Worm (Caenorhabditis elegans): ENCODE results near the gene vps-32.1.
A peak's percentile ranks its signal among the peaks of the same experiment; 100 is the strongest.
"Not testable (repeated sequence)": the region's sequence is repeated elsewhere in the genome, so short reads cannot be mapped to it uniquely, and the experiment has no call there.

Gene vps-32.1

DNA sequence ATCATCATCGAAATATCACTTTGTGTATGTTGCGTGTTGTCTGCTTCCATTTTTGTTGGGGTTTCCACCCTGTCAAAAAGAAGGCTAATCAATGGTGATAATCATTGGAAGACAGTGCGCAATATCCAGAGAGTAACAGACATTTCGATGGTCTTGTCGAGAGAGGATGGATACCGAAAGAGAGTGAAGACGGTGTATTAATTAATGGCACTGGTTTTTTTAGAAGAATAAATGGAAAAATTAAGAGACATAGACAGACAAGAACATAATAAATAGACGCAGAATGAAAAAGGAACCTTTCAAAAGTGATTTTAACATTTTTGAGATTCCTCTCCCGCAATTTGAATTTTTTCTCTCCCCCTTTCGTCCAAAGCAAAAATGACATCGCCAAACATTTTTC is 29.5 kb downstream of the vps-32.1 start:
- TF ChIP-seq ceh-91 (GFP tag; IDR thresholded peaks at IDR 0.05) (no peak), rec-8 (tag; optimal IDR thresholded peaks at IDR 0.05) (no peak), hmg-1.2 (GFP tag; IDR thresholded peaks at IDR 0.05) (peak; percentile 60; the same call in 1 of the 2 replicates), ZK185.1 (tag; optimal IDR thresholded peaks at IDR 0.05; ENCODE audit: poor library complexity, severe bottlenecking) (no peak), let-607 (tag; optimal IDR thresholded peaks at IDR 0.05) (no peak), hlh-12 (tag; optimal IDR thresholded peaks at IDR 0.05) (no peak)

DNA sequence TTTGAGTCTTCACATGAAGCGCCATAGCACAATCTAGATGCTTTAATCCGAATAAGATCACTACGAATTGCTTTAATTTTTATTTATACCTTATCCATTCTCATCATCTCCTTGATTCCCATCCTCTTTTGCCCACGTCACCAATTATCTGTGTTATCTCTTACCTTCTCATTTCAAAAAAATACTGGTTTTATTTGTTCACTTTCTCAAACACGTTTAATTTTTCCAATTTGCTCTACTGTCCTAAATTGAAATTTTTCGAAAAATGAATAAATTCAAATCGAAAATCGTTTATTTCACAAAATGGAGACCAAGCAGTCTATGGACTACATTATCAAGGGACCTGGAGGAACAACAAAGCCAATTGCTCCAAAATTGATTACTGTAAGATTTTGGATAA is 32.4 kb downstream of the vps-32.1 start, which contains the start of gene F54H5.3:
TSS of gene F54H5.3 (plus strand) at position 301 of the 400 bp plus-strand sequence.
- TF ChIP-seq snpc-1.3 (tag; optimal IDR thresholded peaks at IDR 0.05; ENCODE audit: insufficient read depth) = no peak
- TF ChIP-seq ceh-58 (GFP tag; IDR thresholded peaks at IDR 0.05) = no peak
- no peak for TF ChIP-seq Y53G8AR.9 (GFP tag; conservative IDR thresholded peaks at IDR 0.05)
- TF ChIP-seq lag-1 (GFP tag; IDR thresholded peaks at IDR 0.05) = no peak
- no peak for TF ChIP-seq ama-1 (optimal IDR thresholded peaks at IDR 0.05)
- no peak for TF ChIP-seq ama-1 (GFP tag; optimal IDR thresholded peaks at IDR 0.05)
- TF ChIP-seq ztf-28 (GFP tag; IDR thresholded peaks at IDR 0.05) = no peak
- TF ChIP-seq ztf-22 (GFP tag; optimal IDR thresholded peaks at IDR 0.05) = no peak

DNA sequence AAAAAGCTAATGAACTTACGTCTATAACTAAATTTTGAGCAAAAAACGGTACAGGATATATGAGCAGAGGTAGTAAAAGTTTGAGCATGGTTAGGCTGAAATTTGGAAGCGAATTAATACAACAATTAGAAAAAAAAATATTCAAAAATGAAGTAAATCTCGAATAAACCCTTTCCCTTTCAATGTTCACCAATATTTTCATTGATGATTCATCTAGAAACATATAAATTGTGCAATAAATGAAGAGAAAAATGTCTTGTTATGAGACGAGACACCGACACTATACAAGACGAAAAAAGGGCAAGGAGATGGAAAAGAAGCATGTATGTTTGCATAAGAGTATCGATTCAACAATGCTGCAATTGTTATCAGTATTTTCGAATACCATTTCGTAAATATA is 35.8 kb downstream of the vps-32.1 start, which contains the start of gene F54H5.14:
TSS of gene F54H5.14 (minus strand) at position 101 of the 400 bp plus-strand sequence.
- TF ChIP-seq him-1 (tag; optimal IDR thresholded peaks at IDR 0.05) (no peak), nhr-80 (tag; optimal IDR thresholded peaks at IDR 0.05) (peak; percentile 0)

DNA sequence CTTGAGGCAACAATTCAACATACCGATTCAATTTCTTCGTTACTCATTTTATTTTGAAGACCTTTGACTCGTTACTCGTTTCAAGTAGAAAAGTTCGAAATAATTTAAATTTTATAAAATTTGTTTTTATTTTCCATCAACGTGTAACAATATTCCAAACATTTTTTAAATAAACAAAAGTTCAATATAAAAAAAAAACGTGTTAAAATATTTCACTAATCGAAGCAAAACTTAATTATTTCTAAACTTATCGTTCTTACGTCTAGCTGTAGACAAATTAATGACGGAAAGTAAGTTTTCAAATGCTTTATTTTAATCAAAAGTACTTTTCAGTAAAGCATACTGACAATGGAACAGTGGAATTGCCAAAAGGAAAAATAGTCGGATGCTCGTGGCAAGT is 37.7 kb downstream of the vps-32.1 start, which contains the start of the genes F54H5.5 and F54H5.2:
TSS of gene F54H5.5 (minus strand) at position 101 of the 400 bp plus-strand sequence.
TSS of gene F54H5.2 (plus strand) at position 303 of the 400 bp plus-strand sequence.
- TF ChIP-seq ztf-3 (GFP tag; optimal IDR thresholded peaks at IDR 0.05); ets-4 (GFP tag; optimal IDR thresholded peaks at IDR 0.05); B0019.2 (GFP tag; conservative IDR thresholded peaks at IDR 0.05): not testable (repeated sequence)

DNA sequence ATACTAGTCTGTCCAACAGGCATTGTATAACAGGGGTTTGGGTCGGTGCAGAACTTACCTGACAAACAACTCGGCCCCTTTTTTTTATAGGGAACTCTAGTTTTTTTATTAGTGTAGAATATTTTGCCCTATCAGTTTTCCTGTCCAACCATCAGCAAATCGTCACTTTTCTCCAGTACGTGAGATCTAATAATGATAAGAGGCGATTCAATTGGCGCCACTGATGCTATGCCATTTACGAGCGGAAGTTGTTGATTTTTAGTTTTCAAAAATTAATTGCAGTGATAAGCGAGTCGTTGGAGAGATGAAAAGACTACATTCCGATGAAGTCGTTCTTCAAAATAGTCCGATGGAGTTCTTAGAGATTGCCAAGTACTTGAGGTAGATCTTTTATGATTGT is 38.9 kb downstream of the vps-32.1 start:
- TF ChIP-seq nhr-80 (tag; optimal IDR thresholded peaks at IDR 0.05) (peak; percentile 28), F22D6.2 (tag; optimal IDR thresholded peaks at IDR 0.05) (no peak)

DNA sequence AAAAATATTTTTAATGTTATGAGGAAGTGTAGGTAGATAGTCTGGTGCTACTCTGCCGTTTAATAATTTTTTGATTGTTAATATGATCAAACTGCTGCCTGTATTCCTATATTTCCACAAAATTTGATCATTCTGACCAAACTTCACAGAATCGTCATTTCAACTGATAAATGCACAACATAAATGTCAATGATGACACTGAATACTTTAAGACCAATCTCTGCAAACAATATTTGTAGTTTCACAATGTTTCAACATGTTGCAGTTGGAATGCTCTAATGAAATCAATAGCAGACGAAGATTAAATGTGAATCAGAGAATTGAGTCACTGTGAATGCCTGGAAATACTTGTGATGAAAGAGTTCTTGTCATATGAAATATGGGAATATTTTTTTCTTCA is 40.3 kb downstream of the vps-32.1 start:
- TF ChIP-seq F22D6.2 (tag; optimal IDR thresholded peaks at IDR 0.05) (no peak), lin-54 (GFP tag; optimal IDR thresholded peaks at IDR 0.05) (no peak), nhr-80 (tag; optimal IDR thresholded peaks at IDR 0.05) (peak; percentile 1), atf-7 (tag; optimal IDR thresholded peaks at IDR 0.05) (no peak), let-607 (tag; optimal IDR thresholded peaks at IDR 0.05) (no peak), snpc-3.4 (tag; optimal IDR thresholded peaks at IDR 0.05) (no peak), snpc-4 (GFP tag; optimal IDR thresholded peaks at IDR 0.05) (no peak), snpc-4 (tag; optimal IDR thresholded peaks at IDR 0.05) (no peak), egl-44 (GFP tag; IDR thresholded peaks at IDR 0.05) (no peak), ceh-58 (GFP tag; IDR thresholded peaks at IDR 0.05) (no peak), F52B5.7 (tag; optimal IDR thresholded peaks at IDR 0.05) (no peak), mcd-1 (GFP tag; IDR thresholded peaks at IDR 0.05) (no peak), unc-130 (GFP tag; optimal IDR thresholded peaks at IDR 0.05) (no peak), unc-62 (GFP tag; optimal IDR thresholded peaks at IDR 0.05) (peak; percentile 88), B0261.1 (tag; optimal IDR thresholded peaks at IDR 0.05) (no peak), Y53F4B.3 (GFP tag; IDR thresholded peaks at IDR 0.05) (no peak)

Data from whole organism, young adult.